Worm (Caenorhabditis elegans): Measurements from ENCODE around the gene srab-10.
"Not testable (repeated sequence)": the region's sequence is repeated elsewhere in the genome, so short reads cannot be mapped to it uniquely, and the experiment has no call there.

The srab-10 gene

DNA sequence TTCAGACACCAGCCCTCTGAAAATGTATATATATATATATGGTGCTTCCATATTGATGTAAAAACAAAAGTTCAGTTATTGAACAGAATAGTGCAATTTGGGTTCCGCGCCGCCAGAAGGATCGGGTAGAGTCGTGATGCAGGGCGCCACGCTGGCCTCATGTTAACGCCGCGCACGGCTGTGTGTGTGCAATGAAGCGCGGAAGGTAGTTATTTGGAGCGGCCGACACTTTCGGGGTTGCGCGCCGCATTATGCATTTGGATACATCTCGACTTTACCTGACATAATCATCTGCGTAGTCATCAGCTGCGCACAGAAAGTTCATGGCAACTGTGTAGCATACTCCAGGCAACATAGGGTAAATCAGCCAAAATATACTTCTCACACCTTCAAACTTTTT, 37.6 kb downstream of the srab-10 start:
- TF ChIP-seq hlh-1 (tag; optimal IDR thresholded peaks at IDR 0.05) (no peak), M03D4.4 (tag; optimal IDR thresholded peaks at IDR 0.05) (no peak), ceh-43 (GFP tag; optimal IDR thresholded peaks at IDR 0.05) (no peak), lsy-2 (tag; optimal IDR thresholded peaks at IDR 0.05) (no peak), mls-2 (tag; optimal IDR thresholded peaks at IDR 0.05) (no peak), blmp-1 (tag; optimal IDR thresholded peaks at IDR 0.05) (no peak), sptf-1 (tag; optimal IDR thresholded peaks at IDR 0.05) (no peak)

DNA sequence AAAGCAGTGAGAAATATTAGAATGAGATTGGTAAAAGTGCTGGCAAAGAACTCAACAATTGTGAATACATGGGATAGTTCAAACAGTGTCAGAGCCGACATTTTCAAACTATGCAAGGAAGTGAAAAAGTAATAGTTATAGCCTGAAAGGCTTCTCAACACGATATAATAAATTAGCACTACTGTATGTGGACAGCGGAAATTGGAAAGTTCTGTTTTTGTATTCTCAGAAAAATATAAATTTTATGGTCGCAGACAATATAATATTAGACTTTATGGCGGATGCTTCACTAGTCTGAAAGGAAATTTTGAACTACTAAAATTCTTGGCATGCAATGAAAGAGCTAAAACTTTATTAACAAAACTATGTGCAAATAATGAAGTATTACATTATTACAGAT, 38.6 kb downstream of the srab-10 start, which contains the start of gene str-69:
Gene str-69 (minus strand): TSS at position 101 of the 400 bp plus-strand sequence.
- no peak for TF ChIP-seq nhr-2 (tag; optimal IDR thresholded peaks at IDR 0.05)

DNA sequence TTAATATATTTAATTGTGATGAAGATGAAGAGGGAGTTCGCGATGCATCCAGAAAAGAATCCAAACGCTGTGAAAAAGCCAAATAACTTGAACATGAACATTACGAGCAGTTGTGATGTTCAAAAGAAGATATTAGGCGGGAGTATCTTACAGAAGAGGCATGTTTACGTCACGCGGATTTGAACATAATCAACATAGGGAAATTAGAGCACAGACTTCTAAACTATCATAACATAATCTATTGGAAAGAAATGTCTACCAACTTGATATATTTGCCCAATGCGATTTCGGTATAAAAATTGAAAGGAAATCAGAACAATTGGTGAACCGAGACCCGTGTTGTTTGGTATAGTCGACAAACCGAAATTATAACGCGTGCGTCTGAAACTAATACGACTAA, 40.3 kb downstream of the srab-10 start, which contains the start of gene str-66:
Gene str-66 (minus strand): TSS at position 101 of the 400 bp plus-strand sequence.
- TF ChIP-seq mep-1 (tag; optimal IDR thresholded peaks at IDR 0.05) (no peak), unc-120 (tag; optimal IDR thresholded peaks at IDR 0.05; ENCODE audit: poor library complexity, severe bottlenecking) (no peak), cnd-1 (tag; optimal IDR thresholded peaks at IDR 0.05) (no peak), elt-3 (tag; optimal IDR thresholded peaks at IDR 0.05) (no peak), nhr-28 (tag; optimal IDR thresholded peaks at IDR 0.05) (no peak), pha-4 (tag; optimal IDR thresholded peaks at IDR 0.05) (no peak), nhr-237 (tag; optimal IDR thresholded peaks at IDR 0.05) (no peak), hlh-1 (tag; optimal IDR thresholded peaks at IDR 0.05) (no peak), lin-13 (tag; optimal IDR thresholded peaks at IDR 0.05) (no peak), nhr-2 (tag; optimal IDR thresholded peaks at IDR 0.05) (no peak), nhr-76 (tag; optimal IDR thresholded peaks at IDR 0.05) (no peak), unc-62 (GFP tag; optimal IDR thresholded peaks at IDR 0.05) (no peak)

DNA sequence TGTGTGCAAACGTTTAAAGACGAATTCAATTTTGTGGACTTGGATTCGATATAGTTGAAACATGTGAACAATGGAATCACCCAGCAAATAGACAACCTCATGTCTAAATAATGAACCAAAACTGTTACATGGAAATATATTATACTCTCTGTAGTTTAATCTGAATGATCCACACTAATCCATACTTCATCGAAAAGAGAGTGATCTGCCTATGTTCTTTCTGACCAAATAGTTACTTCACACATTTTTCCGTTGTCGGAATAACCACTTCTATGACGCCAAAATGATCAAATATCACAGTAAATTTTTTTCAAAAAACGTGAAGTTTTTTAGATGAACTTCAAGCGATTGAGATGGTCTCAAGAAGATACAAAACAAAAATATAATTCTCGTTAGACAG, 42.3 kb downstream of the srab-10 start, which contains the start of gene Y73C8C.4:
Gene Y73C8C.4 (minus strand): TSS at position 101 of the 400 bp plus-strand sequence.
- not testable (repeated sequence) for TF ChIP-seq mls-2, elt-3, lsy-2 (tag; optimal IDR thresholded peaks at IDR 0.05)

DNA sequence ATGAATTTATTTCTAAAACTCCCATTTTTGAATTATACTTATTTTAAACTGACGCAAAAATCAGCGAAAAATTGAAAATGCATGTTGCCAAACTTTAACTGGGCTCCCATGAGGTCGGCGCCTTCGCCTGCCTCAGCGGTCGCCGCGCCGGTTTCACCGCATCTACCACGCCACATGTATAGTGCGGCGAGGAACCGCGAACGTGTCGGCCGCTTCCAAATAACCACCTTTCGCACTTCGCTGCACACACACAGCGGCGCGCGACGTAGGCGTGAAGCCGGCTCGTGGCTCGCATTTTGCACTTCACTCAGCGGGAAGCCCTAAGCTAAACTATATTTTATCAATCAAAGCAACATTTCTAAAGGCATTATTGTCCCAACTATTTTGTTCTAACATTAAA, 43.9 kb downstream of the srab-10 start:
- TF ChIP-seq snpc-4 (tag; optimal IDR thresholded peaks at IDR 0.05) (no peak), ceh-83 (GFP tag; optimal IDR thresholded peaks at IDR 0.05) (no peak), nhr-76 (tag; optimal IDR thresholded peaks at IDR 0.05) (no peak), hlh-1 (tag; optimal IDR thresholded peaks at IDR 0.05) (no peak), zip-8 (tag; optimal IDR thresholded peaks at IDR 0.05) (no peak), unc-62 (GFP tag; optimal IDR thresholded peaks at IDR 0.05) (no peak), ces-1 (GFP tag; optimal IDR thresholded peaks at IDR 0.05) (no peak), flh-1 (GFP tag; optimal IDR thresholded peaks at IDR 0.05) (no peak), elt-3 (tag; optimal IDR thresholded peaks at IDR 0.05) (no peak), mls-2 (tag; optimal IDR thresholded peaks at IDR 0.05) (no peak), ham-2 (GFP tag; optimal IDR thresholded peaks at IDR 0.05) (no peak), sem-2 (GFP tag; optimal IDR thresholded peaks at IDR 0.05) (no peak), ztf-11 (tag; optimal IDR thresholded peaks at IDR 0.05) (no peak), ceh-43 (GFP tag; optimal IDR thresholded peaks at IDR 0.05) (no peak), mep-1 (tag; optimal IDR thresholded peaks at IDR 0.05) (no peak), sptf-1 (tag; optimal IDR thresholded peaks at IDR 0.05) (no peak)

DNA sequence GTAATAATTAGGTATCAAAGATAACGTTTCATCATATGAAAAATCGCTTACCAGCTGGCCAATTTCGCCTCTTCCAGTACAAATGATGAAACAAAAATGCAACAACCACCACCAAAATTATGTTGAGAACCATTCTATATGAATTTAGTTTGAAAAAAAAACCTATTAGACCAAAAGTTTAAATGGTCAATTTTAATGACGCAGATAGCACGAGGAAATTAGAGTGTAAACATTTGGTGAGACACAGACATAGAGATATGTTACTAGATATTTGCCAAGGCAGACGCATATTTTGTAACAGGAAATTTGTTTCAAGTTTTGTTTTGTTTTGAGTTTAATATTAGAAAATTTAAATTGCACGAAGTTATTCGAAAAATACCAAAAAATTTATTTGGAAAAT, 50.0 kb downstream of the srab-10 start, which contains the start of gene cyp-33C9:
Gene cyp-33C9 (minus strand): TSS at position 211 of the 400 bp plus-strand sequence.
- TF ChIP-seq bed-3 (GFP tag; optimal IDR thresholded peaks at IDR 0.05) = no peak
- TF ChIP-seq lin-13 (tag; optimal IDR thresholded peaks at IDR 0.05) = no peak
- no peak for TF ChIP-seq cnd-1 (tag; optimal IDR thresholded peaks at IDR 0.05)
- TF ChIP-seq lin-32 (GFP tag; optimal IDR thresholded peaks at IDR 0.05) = no peak
- no peak for TF ChIP-seq hlh-1 (tag; optimal IDR thresholded peaks at IDR 0.05)
